Worm (Caenorhabditis elegans) whole organism, midembryonic: ENCODE results near the gene fbxa-2.

Source experiments
- T22C8.4 ChIP-seq: fragments of 200-800 bp; sonication (Bioruptor generic); IDR thresholded peaks from 2 replicates; pipeline ENCODE4 v1.3.6; 2022; ENCODE audit warnings: missing genetic modification characterization, missing compliant biosample characterization
- cog-1 ChIP-seq: sonication (generic microtip); optimal IDR thresholded peaks from 2 replicates; lab custom pipeline; 2016; ENCODE audit warnings: missing genetic modification characterization, missing compliant biosample characterization
- ztf-23 ChIP-seq: fragments of 200-800 bp; sonication (Bioruptor generic); IDR thresholded peaks from 2 replicates; pipeline ENCODE4 v1.3.6; 2022; ENCODE audit warnings: missing genetic modification reagents, missing genetic modification characterization, missing compliant biosample characterization

- TF ChIP-seq cog-1 (tag; lab: Kevin White, UChicago) (no peak), ztf-23 (no peak), T22C8.4 (GFP tag; lab: Robert Waterston, UW) (no peak)
These were observed 35.8 kb downstream of the fbxa-2 start, which contains the start of gene clec-233 for ce11 chrV:16233624-16234023.
